Fruit fly (Drosophila melanogaster) whole organism, larva: ENCODE measurements around the gene MED7.

Experiments used
- noc ChIP-seq: fragments of 200-800 bp; sonication (Bioruptor generic); optimal IDR thresholded peaks from 3 replicates; lab custom pipeline; 2019; ENCODE audit warnings: missing biosample characterization, mild to moderate bottlenecking, missing genetic modification characterization, moderate library complexity

The MED7 gene

dm6 chr3R:10760966-10761855 is at the start of gene MED7, which contains the start of gene Cap-H2:
MED7 (minus strand) TSS chr3R:10761032.
Cap-H2 (plus strand) TSS chr3R:10761310.
- peak; percentile 54 for TF ChIP-seq noc

DNA sequence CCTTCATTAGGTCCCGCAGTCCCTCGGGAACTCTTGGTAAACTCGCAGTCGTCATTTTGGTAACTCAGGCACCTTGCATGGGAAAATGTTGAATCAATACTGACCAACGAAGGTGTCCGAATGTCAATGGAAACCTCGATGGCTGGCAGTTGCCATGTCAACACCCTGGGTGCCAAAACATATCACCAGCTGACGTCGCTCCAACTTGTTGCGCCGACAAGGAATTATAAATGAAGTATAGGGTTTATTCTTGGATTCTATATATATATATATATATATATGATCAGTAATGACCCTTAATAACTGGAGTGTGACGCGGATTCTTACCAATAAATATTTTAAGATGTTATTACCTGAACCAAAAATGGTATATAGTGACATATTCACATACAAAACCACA is 43.0 kb upstream of the MED7 start, which contains the start of gene CG14692:
CG14692 (minus strand) TSS at position 101 of the 400 bp plus-strand sequence.
- TF ChIP-seq noc: no peak

DNA sequence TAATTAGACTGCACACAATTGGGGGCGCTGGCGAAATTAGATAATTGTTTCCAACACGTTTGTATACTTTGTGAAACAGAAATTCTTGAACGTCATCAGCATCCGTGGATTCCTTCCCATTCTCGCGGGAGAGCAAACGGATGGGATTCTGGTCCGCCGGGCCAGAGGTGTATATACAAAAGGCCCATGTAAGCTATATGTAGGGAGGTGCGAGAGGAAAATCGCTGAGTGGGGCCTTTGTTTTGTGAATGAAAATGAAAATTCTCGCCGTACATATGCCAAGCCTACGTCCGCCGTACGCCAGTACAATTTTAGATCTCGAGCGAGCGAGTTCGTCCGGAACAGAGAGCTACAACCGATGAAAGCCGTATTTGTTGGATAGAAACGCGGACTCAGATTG is 31.8 kb upstream of the MED7 start, which contains the start of gene CG14687:
CG14687 (plus strand) TSS at position 301 of the 400 bp plus-strand sequence.
- no peak for TF ChIP-seq noc

dm6 chr3R:10788186-10788585 is 27.4 kb upstream of the MED7 start, which contains the start of the genes Art1 and Mcm5:
Art1 (minus strand) TSS chr3R:10788226.
Mcm5 (plus strand) TSS chr3R:10788524.
- TF ChIP-seq noc: peak; percentile 49

- peak; percentile 70 for TF ChIP-seq noc
Observed at dm6 chr3R:10784058-10784499, 23.2 kb upstream of the MED7 start, which contains the start of the genes mRpL37 and Rbp1. mRpL37 (minus strand) TSS chr3R:10784092. Rbp1 (plus strand) TSS chr3R:10784383.

- no peak for TF ChIP-seq noc
Observed at dm6 chr3R:10782167-10782566, 21.3 kb upstream of the MED7 start, which contains the start of gene CG42633. CG42633 (minus strand) TSS chr3R:10782267.

- TF ChIP-seq noc: no peak
Observed at dm6 chr3R:10780161-10780560, 19.3 kb upstream of the MED7 start.

DNA sequence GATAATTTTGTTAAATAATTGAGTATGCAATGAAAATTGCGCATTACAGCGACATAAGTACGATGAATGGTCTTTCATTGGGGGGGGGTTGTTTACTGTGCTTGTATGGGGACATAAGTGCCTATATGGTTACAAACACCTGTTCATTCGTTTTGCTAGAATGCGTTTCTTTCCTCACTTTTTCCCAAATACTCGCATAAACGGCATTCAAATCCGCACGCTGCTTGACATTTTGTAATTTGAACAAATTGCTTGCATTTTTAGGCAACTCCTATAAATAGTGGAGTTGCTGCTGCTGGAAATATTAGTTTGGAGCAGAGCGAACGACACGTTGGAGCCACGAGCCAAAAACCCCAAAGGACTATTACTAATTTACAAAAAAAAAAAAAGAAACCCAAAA is 18.4 kb upstream of the MED7 start, which contains the start of gene Desi:
Desi (plus strand) TSS at position 301 of the 400 bp plus-strand sequence.
- no peak for TF ChIP-seq noc

DNA sequence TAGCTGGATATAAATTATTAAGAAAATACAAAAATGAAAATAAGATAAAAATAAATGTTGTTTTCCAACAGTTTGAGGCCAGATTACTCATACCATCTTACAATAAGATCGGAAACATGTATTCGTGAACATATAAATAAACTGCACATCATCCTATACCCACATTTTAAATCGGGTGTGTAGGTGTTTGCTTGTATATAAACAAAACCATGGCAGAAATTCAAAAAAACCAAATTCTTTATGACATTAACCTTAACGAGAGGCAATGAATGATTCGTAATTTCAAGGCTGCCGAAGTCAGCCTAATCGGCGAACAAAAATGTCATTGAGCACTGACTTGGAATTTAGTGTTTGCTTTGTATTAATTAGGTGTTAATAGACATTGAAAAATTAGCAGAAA is 17.3 kb upstream of the MED7 start:
- no peak for TF ChIP-seq noc

DNA sequence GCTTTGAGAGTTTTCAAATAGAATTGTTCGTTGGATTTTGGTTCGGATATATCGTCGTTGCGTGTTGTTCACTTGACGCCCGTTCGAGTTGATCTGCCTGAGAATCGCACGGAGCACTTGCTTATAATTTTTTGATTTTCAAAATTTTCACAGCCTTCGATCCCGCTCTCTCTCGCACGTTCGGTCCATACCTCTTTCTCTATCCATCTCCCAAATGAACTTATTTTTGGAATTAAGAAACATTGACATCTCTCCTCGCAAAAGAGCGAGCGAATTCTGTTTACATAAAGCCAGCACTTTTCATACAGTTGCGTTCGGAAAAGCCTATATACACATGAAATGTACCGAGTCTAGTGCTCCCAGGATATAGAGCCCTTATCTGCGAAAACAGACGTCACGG is 16.4 kb upstream of the MED7 start, which contains the start of the genes CG45076, CG45078 and fau:
CG45076 (minus strand) TSS at position 101 of the 400 bp plus-strand sequence.
CG45078 (minus strand) TSS at position 101 of the 400 bp plus-strand sequence.
fau (minus strand) TSS at position 101 of the 400 bp plus-strand sequence.
- no peak for TF ChIP-seq noc

- no peak for TF ChIP-seq noc
Observed at dm6 chr3R:10776047-10776659, 15.3 kb upstream of the MED7 start.

DNA sequence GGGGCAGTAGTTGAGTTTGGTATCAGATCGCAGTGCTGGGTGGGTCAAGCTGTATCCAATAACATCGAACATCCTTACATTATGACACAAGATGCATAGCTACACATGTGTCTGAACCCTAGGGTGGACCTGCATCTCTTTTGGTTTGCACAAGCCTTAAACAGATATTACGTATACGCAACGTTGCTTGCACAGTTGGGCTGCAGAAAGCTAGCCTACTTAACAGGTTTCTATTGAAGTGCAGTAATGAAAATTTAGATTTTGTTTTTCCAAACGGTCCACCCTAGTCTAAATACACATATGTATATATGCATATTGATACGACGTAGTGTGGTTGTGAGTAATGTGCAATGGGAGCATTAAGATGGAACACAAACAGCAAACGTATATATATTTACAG is 14.4 kb upstream of the MED7 start:
- no peak for TF ChIP-seq noc

DNA sequence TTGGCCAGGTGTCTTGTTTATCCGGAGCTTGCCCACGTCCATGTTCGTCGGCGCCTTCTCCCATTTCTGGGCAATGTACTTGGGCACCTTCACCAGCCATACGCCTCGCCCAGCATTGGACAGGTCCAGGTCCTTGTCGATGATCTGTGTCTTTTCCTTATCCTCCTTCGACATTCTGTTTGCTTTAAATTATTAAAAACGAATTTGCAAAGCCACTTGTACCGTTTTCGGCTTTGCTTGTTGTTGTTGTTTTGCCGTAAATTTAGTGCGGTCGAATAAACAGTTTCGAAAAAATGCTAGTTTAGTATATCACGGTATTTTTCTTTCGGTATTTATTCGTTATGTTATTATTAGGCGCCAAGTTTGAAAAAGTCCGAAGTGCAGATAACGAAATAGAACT is 6.7 kb upstream of the MED7 start, which contains the start of gene TfIIFbeta:
TfIIFbeta (minus strand) TSS at position 279 of the 400 bp plus-strand sequence.
- TF ChIP-seq noc: no peak

DNA sequence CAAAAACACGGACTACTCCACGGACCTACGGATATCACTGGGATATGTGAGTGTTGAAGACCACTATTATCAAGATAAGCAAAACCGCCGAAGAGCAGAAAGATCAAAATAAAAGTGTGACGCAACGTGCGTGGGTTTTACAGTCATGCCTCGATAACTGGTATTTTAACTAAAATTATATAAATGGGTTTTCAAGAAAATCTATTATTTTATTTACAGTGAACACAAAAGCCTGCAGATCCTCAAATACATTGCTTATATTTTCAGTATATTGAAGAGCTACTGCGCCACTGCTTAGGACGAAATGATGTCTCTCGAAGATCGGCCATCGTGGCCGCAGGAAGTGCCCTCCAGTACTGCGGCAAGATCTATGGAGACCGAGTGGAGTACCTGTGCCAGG is 1.1 kb upstream of the MED7 start:
- no peak for TF ChIP-seq noc

- no peak for TF ChIP-seq noc
Observed at dm6 chr3R:10759348-10759847, 1.4 kb downstream of the MED7 start, which contains the start of gene CG31272. CG31272 (minus strand) TSS chr3R:10759398.

DNA sequence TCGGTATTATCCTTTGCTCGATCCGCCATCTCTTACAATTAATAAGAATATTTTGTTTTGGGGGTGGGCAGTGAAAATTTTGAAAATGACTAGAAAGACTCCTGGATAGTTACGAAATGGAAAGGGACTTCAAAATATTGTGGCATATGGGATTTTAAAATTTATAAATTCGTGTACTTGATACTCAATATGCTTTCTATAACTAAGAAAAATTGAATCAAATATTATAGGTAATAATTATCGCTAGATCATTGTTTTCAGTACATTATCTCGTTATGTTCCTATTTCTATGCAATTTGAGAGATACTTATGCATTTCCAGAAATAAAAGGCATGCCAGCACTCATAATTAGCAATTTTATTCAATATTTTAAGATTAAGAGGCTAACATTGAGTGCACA is 5.3 kb downstream of the MED7 start, which contains the start of gene CG14691:
CG14691 (minus strand) TSS at position 101 of the 400 bp plus-strand sequence.
- no peak for TF ChIP-seq noc
